Fruit fly (Drosophila melanogaster) whole organism, larva: ENCODE measurements around the gene Parg.
A peak's percentile ranks its signal among the peaks of the same experiment; 100 is the strongest.

ENCODE experiments used
- noc ChIP-seq: fragments of 200-800 bp; sonication (Bioruptor generic); optimal IDR thresholded peaks from 3 replicates; lab custom pipeline; 2019; ENCODE audit warnings: missing biosample characterization, mild to moderate bottlenecking, missing genetic modification characterization, moderate library complexity

Parg gene

dm6 chrX:3671469-3672094, at the start of gene Parg, which contains the start of gene Mnt:
Gene Parg, minus strand, starts transcription at chrX:3671502.
Gene Mnt, plus strand, starts transcription at chrX:3671801.
- no peak for TF ChIP-seq noc (tag; lab: Kevin White, UChicago)

dm6 chrX:3720176-3720981, 49.1 kb upstream of the Parg start:
- TF ChIP-seq noc (tag; lab: Kevin White, UChicago) = no peak

dm6 chrX:3719480-3720064, 48.3 kb upstream of the Parg start, which contains the start of the genes Rala and Tlk:
Gene Rala, minus strand, starts transcription at chrX:3719635.
Gene Tlk, plus strand, starts transcription at chrX:3720007.
- no peak for TF ChIP-seq noc (tag; lab: Kevin White, UChicago)

- TF ChIP-seq noc (tag; lab: Kevin White, UChicago) = no peak
Measured at dm6 chrX:3718592-3719267, 47.4 kb upstream of the Parg start.

dm6 chrX:3715616-3716015, 44.3 kb upstream of the Parg start:
- no peak for TF ChIP-seq noc (tag; lab: Kevin White, UChicago)

- TF ChIP-seq noc (tag; lab: Kevin White, UChicago) = peak; percentile 47
Measured at dm6 chrX:3714020-3714419, 42.7 kb upstream of the Parg start.

dm6 chrX:3710531-3711084, 39.3 kb upstream of the Parg start:
- no peak for TF ChIP-seq noc (tag; lab: Kevin White, UChicago)

dm6 chrX:3704204-3704660, 32.9 kb upstream of the Parg start:
- TF ChIP-seq noc (tag; lab: Kevin White, UChicago) = no peak

- TF ChIP-seq noc (tag; lab: Kevin White, UChicago) = no peak
Measured at dm6 chrX:3696540-3697206, 25.4 kb upstream of the Parg start.

- peak; percentile 71 for TF ChIP-seq noc (tag; lab: Kevin White, UChicago)
Measured at dm6 chrX:3695151-3695988, 24.1 kb upstream of the Parg start.

- no peak for TF ChIP-seq noc (tag; lab: Kevin White, UChicago)
Measured at dm6 chrX:3694770-3695145, 23.5 kb upstream of the Parg start.

dm6 chrX:3693989-3694769, 22.9 kb upstream of the Parg start:
- peak; percentile 34 for TF ChIP-seq noc (tag; lab: Kevin White, UChicago)
